Worm (Caenorhabditis elegans): Measurements from ENCODE around the gene nhr-288.

DNA sequence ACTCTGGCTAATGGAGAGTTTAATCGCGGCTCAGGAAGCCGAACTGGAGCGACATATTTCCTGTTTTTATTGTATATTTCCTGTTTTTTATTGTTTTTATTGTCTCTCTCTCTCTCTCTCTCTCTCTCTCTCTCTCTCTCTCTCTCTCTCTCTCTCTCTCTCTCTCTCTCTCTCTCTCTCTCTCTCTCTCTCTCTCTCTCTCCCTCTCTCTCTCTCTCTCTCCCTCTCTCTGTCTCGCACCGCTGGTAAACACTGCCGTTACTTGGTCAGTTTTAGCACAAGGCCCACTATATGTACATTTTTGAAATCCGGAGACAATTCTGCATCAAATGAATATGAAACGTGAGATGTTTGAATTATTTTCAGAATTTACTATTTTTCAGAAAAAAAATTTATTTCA is 48.3 kb upstream of the nhr-288 start:
- TF ChIP-seq klf-2 (GFP tag; conservative IDR thresholded peaks at IDR 0.05): no peak
- no peak for TF ChIP-seq cog-1 (tag; optimal IDR thresholded peaks at IDR 0.05)
- no peak for TF ChIP-seq ref-1 (GFP tag; conservative IDR thresholded peaks at IDR 0.05)
- no peak for TF ChIP-seq ztf-29 (GFP tag; IDR thresholded peaks at IDR 0.05)
- no peak for TF ChIP-seq flt-1 (GFP tag; IDR thresholded peaks at IDR 0.05)
- TF ChIP-seq T22C8.4 (GFP tag; IDR thresholded peaks at IDR 0.05): no peak
- TF ChIP-seq tab-1 (GFP tag; IDR thresholded peaks at IDR 0.05): no peak
- TF ChIP-seq ztf-23 (GFP tag; IDR thresholded peaks at IDR 0.05): no peak
